Fruit fly (Drosophila melanogaster) whole organism, embryonic: ENCODE data around the gene Nle.

Experiments used
- CG11456 ChIP-seq: fragments of 200-800 bp; sonication (Bioruptor generic); IDR thresholded peaks from 3 replicates; pipeline ENCODE4 v1.3.6; 2022; ENCODE audit warnings: missing biosample characterization, missing genetic modification characterization
- HLHmδ ChIP-seq: fragments of 200-800 bp; sonication (Bioruptor generic); optimal IDR thresholded peaks from 2 replicates; lab custom pipeline; 2018; ENCODE audit warnings: missing biosample characterization, mild to moderate bottlenecking, missing genetic modification characterization, moderate library complexity
- Sry-β ChIP-seq: fragments of 200-800 bp; sonication (Bioruptor generic); optimal IDR thresholded peaks from 2 replicates; lab custom pipeline; 2018; ENCODE audit warnings: missing biosample characterization, mild to moderate bottlenecking, missing genetic modification characterization, moderate library complexity
- caup ChIP-seq: fragments of 200-800 bp; sonication (Bioruptor generic); optimal IDR thresholded peaks from 3 replicates; lab custom pipeline; 2017; ENCODE audit warnings: missing biosample characterization, mild to moderate bottlenecking, missing genetic modification characterization, moderate library complexity; ENCODE audit not compliant: severe bottlenecking
- dan ChIP-seq: fragments of 200-800 bp; sonication (Bioruptor generic); IDR thresholded peaks from 2 replicates; pipeline ENCODE4 v1.3.6; 2022; ENCODE audit warnings: missing biosample characterization, missing genetic modification characterization
- pzg ChIP-seq: fragments of 200-800 bp; sonication (Bioruptor generic); optimal IDR thresholded peaks from 3 replicates; lab custom pipeline; 2018; ENCODE audit warnings: missing biosample characterization, mild to moderate bottlenecking, missing genetic modification characterization, moderate library complexity
- sob ChIP-seq: fragments of 200-800 bp; sonication (Bioruptor generic); IDR thresholded peaks from 2 replicates; pipeline ENCODE4 v1.3.6; 2022; ENCODE audit warnings: missing biosample characterization, missing genetic modification characterization

DNA sequence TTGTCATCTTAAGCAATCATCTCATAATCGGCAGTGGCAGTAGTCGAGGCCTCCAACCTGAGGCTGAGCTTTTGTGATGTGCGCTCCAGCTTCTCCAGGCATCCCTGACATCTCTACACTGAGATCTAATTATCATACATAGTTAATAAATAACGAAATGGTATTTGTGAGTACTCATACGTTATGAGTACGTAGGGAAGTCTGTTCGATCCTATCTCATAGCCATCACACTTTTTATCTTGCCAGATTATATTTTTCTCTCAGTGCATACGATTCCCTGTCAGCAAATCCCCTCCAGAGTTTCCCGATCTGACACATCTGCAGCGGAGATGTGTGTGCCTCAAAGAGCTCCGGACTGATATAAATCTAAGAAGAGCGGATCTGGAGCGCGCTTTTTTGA is 41.6 kb upstream of the Nle start:
- TF ChIP-seq sob (GFP tag; lab: Robert Waterston, UW) (no peak), HLHmδ (GFP tag; lab: Kevin White, UChicago) (no peak), pzg (GFP tag; lab: Kevin White, UChicago) (no peak), caup (GFP tag; lab: Kevin White, UChicago) (no peak), dan (no peak), Sry-β (GFP tag; lab: Kevin White, UChicago) (no peak), CG11456 (GFP tag; lab: Robert Waterston, UW) (no peak)
